Fruit fly (Drosophila melanogaster): ENCODE measurements around the gene yip7.

yip7 gene

DNA sequence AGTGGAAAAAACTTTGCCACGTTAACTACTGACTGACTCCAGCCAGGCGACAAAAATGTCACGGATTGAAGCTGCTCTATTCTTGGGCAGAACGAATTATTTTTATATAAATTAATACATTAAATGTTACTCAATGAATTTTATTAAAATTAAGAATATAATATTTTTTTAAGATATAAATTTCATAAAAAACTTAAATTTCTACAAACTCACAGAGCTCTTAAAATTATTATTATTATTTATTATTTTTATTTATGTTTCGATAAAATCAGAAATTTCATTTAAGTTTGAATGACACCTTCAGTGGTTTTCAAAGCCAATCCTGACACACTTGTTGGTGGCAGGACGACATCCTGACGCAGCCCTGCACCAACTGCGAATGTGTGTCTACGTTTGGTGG, 50.1 kb downstream of the yip7 start (continued):
- TF ChIP-seq H15 (GFP tag; IDR thresholded peaks at IDR 0.05) (no peak), trh (GFP tag; optimal IDR thresholded peaks at IDR 0.05) (no peak), CG16863 (GFP tag; optimal IDR thresholded peaks at IDR 0.05) (no peak), Asciz (GFP tag; optimal IDR thresholded peaks at IDR 0.05) (peak; percentile 3), Pdp1 (GFP tag; optimal IDR thresholded peaks at IDR 0.05) (no peak), fd96Cb (tag; optimal IDR thresholded peaks at IDR 0.05) (peak; percentile 22), slou (GFP tag; optimal IDR thresholded peaks at IDR 0.05) (no peak), Lim3 (GFP tag; IDR thresholded peaks at IDR 0.05) (no peak), tio (GFP tag; optimal IDR thresholded peaks at IDR 0.05) (peak; percentile 4), CHES-1-like (GFP tag; optimal IDR thresholded peaks at IDR 0.05) (no peak), CG13424 (tag; optimal IDR thresholded peaks at IDR 0.05) (peak; percentile 51), Sox100B (GFP tag; optimal IDR thresholded peaks at IDR 0.05) (peak; percentile 50), CG17361 (GFP tag; IDR thresholded peaks at IDR 0.05) (peak; percentile 23; the same call in 1 of the 3 replicates), Max (GFP tag; optimal IDR thresholded peaks at IDR 0.05) (no peak), CG11504 (tag; optimal IDR thresholded peaks at IDR 0.05) (peak; percentile 60), sqz (GFP tag; optimal IDR thresholded peaks at IDR 0.05) (peak; percentile 23), Chrac-16 (GFP tag; optimal IDR thresholded peaks at IDR 0.05) (no peak), dan (GFP tag; IDR thresholded peaks at IDR 0.05) (no peak), Lhr (GFP tag; optimal IDR thresholded peaks at IDR 0.05) (no peak), vnd (GFP tag; IDR thresholded peaks at IDR 0.05; ENCODE audit: partially characterized antibody) (no peak), wor (GFP tag; IDR thresholded peaks at IDR 0.05) (no peak), CG14014 (GFP tag; IDR thresholded peaks at IDR 0.05) (no peak), ttk (GFP tag; IDR thresholded peaks at IDR 0.05) (no peak), CG1792 (GFP tag; optimal IDR thresholded peaks at IDR 0.05) (no peak), slp2 (GFP tag; optimal IDR thresholded peaks at IDR 0.05) (no peak), CG8281 (tag; optimal IDR thresholded peaks at IDR 0.05) (no peak), Lpt (GFP tag; optimal IDR thresholded peaks at IDR 0.05) (no peak), lbe (GFP tag; optimal IDR thresholded peaks at IDR 0.05) (no peak), CG5953 (GFP tag; IDR thresholded peaks at IDR 0.05) (no peak), Atf6 (GFP tag; IDR thresholded peaks at IDR 0.05) (no peak), CG12659 (GFP tag; optimal IDR thresholded peaks at IDR 0.05) (peak; percentile 9), D19A (tag; optimal IDR thresholded peaks at IDR 0.05) (peak; percentile 50), ci (GFP tag; IDR thresholded peaks at IDR 0.05) (no peak), CG4360 (GFP tag; IDR thresholded peaks at IDR 0.05) (peak; percentile 30; the same call in 1 of the 2 replicates), Bgb (GFP tag; IDR thresholded peaks at IDR 0.05; ENCODE audit: partially characterized antibody) (no peak), CG4424 (GFP tag; optimal IDR thresholded peaks at IDR 0.05) (peak; percentile 11), CG30020 (tag; optimal IDR thresholded peaks at IDR 0.05) (no peak), CG2889 (GFP tag; IDR thresholded peaks at IDR 0.05) (no peak), bbx (GFP tag; IDR thresholded peaks at IDR 0.05; ENCODE audit: partially characterized antibody) (no peak), en (GFP tag; optimal IDR thresholded peaks at IDR 0.05) (no peak), Oli (tag; optimal IDR thresholded peaks at IDR 0.05) (peak; percentile 12), CG7839 (tag; optimal IDR thresholded peaks at IDR 0.05) (peak; percentile 50), CG1024 (GFP tag; IDR thresholded peaks at IDR 0.05) (no peak), CG15479 (GFP tag; optimal IDR thresholded peaks at IDR 0.05) (no peak), row (GFP tag; IDR thresholded peaks at IDR 0.05) (peak; percentile 25; the same call in 1 of the 3 replicates), CTCF (GFP tag; optimal IDR thresholded peaks at IDR 0.05) (no peak), sisA (GFP tag; IDR thresholded peaks at IDR 0.05) (no peak), sens (GFP tag) (peak; percentile 5), sob (GFP tag; IDR thresholded peaks at IDR 0.05) (0 out of 2 replicates have a peak, but pooled peaks have one; percentile 5), Mad (GFP tag; optimal IDR thresholded peaks at IDR 0.05) (no peak), Sox102F (GFP tag; optimal IDR thresholded peaks at IDR 0.05) (peak; percentile 24), ac (GFP tag; optimal IDR thresholded peaks at IDR 0.05) (no peak), nmo (GFP tag; optimal IDR thresholded peaks at IDR 0.05) (peak; percentile 17)
